Worm (Caenorhabditis elegans): ENCODE data around the gene C55C3.73.

DNA sequence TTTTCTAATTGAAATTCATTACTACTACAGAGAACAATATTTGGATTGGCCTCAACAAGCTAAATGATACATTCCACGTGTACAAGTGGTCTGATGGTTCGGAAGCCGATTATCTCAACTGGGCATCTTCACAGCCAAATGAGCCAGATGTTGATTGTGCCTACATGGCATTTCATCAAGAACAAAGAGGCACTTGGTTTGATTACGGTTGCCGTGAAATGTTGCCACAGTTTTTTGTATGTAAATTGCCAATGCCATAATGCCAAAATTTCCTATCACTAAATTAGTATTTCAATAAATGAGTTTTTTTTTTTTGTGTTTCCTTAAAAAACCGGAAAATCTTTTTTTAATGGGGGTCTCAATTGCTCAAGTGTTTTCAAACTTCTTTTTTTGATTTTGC, 48.6 kb downstream of the C55C3.73 start:
- no peak for TF ChIP-seq efl-1 (optimal IDR thresholded peaks at IDR 0.05)
- TF ChIP-seq efl-1 (GFP tag; optimal IDR thresholded peaks at IDR 0.05 in 1 of 2), result no peak
- TF ChIP-seq unc-130 (tag; optimal IDR thresholded peaks at IDR 0.05), result no peak
- TF ChIP-seq lin-39 (tag; optimal IDR thresholded peaks at IDR 0.05), result no peak
- TF ChIP-seq ceh-82 (tag; optimal IDR thresholded peaks at IDR 0.05), result no peak
- TF ChIP-seq rnt-1 (tag; optimal IDR thresholded peaks at IDR 0.05), result no peak
- TF ChIP-seq lin-13 (GFP tag; optimal IDR thresholded peaks at IDR 0.05), result no peak
- TF ChIP-seq zag-1 (tag; optimal IDR thresholded peaks at IDR 0.05), result no peak
- no peak for TF ChIP-seq skn-1 (tag; optimal IDR thresholded peaks at IDR 0.05)
- no peak for TF ChIP-seq sup-37 (GFP tag; optimal IDR thresholded peaks at IDR 0.05)
- TF ChIP-seq nhr-77 (tag; optimal IDR thresholded peaks at IDR 0.05), result no peak
- TF ChIP-seq nhr-28 (tag; optimal IDR thresholded peaks at IDR 0.05), result no peak
- no peak for TF ChIP-seq nhr-19 (GFP tag; conservative IDR thresholded peaks at IDR 0.05)
- no peak for TF ChIP-seq lin-35 (GFP tag; optimal IDR thresholded peaks at IDR 0.05)

Data from whole organism, L1 larva.